Worm (Caenorhabditis elegans): ENCODE measurements around the gene arrd-19.

DNA sequence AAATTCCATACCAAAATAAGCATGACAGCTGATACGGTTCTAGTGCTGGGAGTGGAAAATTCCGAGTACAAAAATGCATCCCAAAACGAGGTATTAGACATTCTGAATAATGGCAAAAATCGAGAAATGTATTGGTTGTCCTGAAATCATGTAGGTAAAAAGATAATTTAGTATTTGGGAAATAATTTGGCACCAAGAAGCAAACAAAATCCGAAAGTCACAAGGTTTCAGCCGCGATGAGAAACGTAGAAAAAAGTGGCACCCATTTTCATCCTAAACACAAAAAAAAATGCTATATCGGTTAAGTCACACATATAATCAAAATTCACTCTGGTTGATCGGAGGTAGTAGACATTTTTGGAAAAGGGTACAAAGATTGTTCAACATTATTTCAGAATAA, 17.6 kb downstream of the arrd-19 start, which contains the start of gene srx-122:
- TF ChIP-seq ets-7 (tag; optimal IDR thresholded peaks at IDR 0.05) = no peak
- no peak for TF ChIP-seq tbx-11 (GFP tag; IDR thresholded peaks at IDR 0.05)
- no peak for TF ChIP-seq hnd-1 (tag; optimal IDR thresholded peaks at IDR 0.05)
- no peak for TF ChIP-seq tbx-37 (GFP tag; conservative IDR thresholded peaks at IDR 0.05)
- TF ChIP-seq ama-1 (optimal IDR thresholded peaks at IDR 0.05) = no peak
- TF ChIP-seq tra-4 (tag; optimal IDR thresholded peaks at IDR 0.05) = no peak
- no peak for TF ChIP-seq F13C5.2 (tag; optimal IDR thresholded peaks at IDR 0.05)

All from whole organism, early embryonic.